Fruit fly (Drosophila melanogaster) whole organism, embryonic: ENCODE measurements around the gene CG10513.

Experiments
- ATbp ChIP-seq: fragments of 200-800 bp; sonication (Bioruptor generic); optimal IDR thresholded peaks from 2 replicates; lab custom pipeline; 2017; ENCODE audit warnings: missing biosample characterization, mild to moderate bottlenecking, missing genetic modification characterization, missing genetic modification reagents
- Adf1 ChIP-seq: fragments of 200-800 bp; sonication (Bioruptor generic); IDR thresholded peaks from 2 replicates; pipeline ENCODE4 v1.3.6; 2022; ENCODE audit warnings: missing biosample characterization, missing genetic modification characterization
- Asciz ChIP-seq: fragments of 200-800 bp; sonication (Bioruptor generic); optimal IDR thresholded peaks from 2 replicates; lab custom pipeline; 2017; ENCODE audit warnings: missing biosample characterization, mild to moderate bottlenecking, missing genetic modification characterization, missing genetic modification reagents
- Bdp1 ChIP-seq: fragments of 200-800 bp; sonication (Bioruptor generic); optimal IDR thresholded peaks from 3 replicates; lab custom pipeline; 2016; ENCODE audit warnings: missing biosample characterization, missing genetic modification characterization
- CG10543 ChIP-seq: fragments of 200-800 bp; sonication (Bioruptor generic); optimal IDR thresholded peaks from 3 replicates; lab custom pipeline; 2017; ENCODE audit warnings: missing biosample characterization, mild to moderate bottlenecking, missing genetic modification characterization, moderate library complexity
- CG11504 ChIP-seq: fragments of 200-800 bp; sonication (Bioruptor generic); optimal IDR thresholded peaks from 3 replicates; lab custom pipeline; 2019; ENCODE audit warnings: missing biosample characterization, mild to moderate bottlenecking, missing genetic modification characterization, moderate library complexity
- CG12391 ChIP-seq: fragments of 200-800 bp; sonication (Bioruptor generic); optimal IDR thresholded peaks from 3 replicates; lab custom pipeline; 2018; ENCODE audit warnings: missing biosample characterization, mild to moderate bottlenecking, missing genetic modification characterization, moderate library complexity
- CG12659 ChIP-seq: fragments of 200-800 bp; sonication (Bioruptor generic); optimal IDR thresholded peaks from 3 replicates; lab custom pipeline; 2017; ENCODE audit warnings: mild to moderate bottlenecking, missing biosample characterization, missing genetic modification reagents, missing genetic modification characterization
- CG1529 ChIP-seq: fragments of 200-800 bp; sonication (Bioruptor generic); optimal IDR thresholded peaks from 3 replicates; lab custom pipeline; 2018; ENCODE audit warnings: missing biosample characterization, missing genetic modification characterization
- CG15479 ChIP-seq: fragments of 200-800 bp; sonication (Bioruptor generic); optimal IDR thresholded peaks from 3 replicates; lab custom pipeline; 2019; ENCODE audit warnings: missing biosample characterization, mild to moderate bottlenecking, missing genetic modification characterization, moderate library complexity
- CG18262 ChIP-seq: fragments of 200-800 bp; optimal IDR thresholded peaks from 3 replicates; lab custom pipeline; 2019; ENCODE audit warnings: missing biosample characterization, mild to moderate bottlenecking, missing genetic modification characterization, moderate library complexity
- CG3065 ChIP-seq: fragments of 200-800 bp; sonication (Bioruptor generic); optimal IDR thresholded peaks from 2 replicates; lab custom pipeline; 2016; ENCODE audit warnings: missing biosample characterization, missing genetic modification characterization
- CG33213 ChIP-seq: fragments of 200-800 bp; sonication (Bioruptor generic); optimal IDR thresholded peaks from 3 replicates; lab custom pipeline; 2016; ENCODE audit warnings: missing biosample characterization, missing genetic modification characterization
- CG3995 ChIP-seq: fragments of 200-800 bp; sonication (Bioruptor generic); optimal IDR thresholded peaks from 3 replicates; lab custom pipeline; 2016; ENCODE audit warnings: missing biosample characterization, missing genetic modification characterization
- CG5953 ChIP-seq: fragments of 200-800 bp; sonication (Bioruptor generic); IDR thresholded peaks from 2 replicates; pipeline ENCODE4 v1.3.6; 2022; ENCODE audit warnings: missing biosample characterization, missing genetic modification characterization
- CG6683 ChIP-seq: fragments of 200-800 bp; sonication (Bioruptor generic); optimal IDR thresholded peaks from 2 replicates; lab custom pipeline; 2017; ENCODE audit warnings: missing biosample characterization, mild to moderate bottlenecking, missing genetic modification characterization, missing genetic modification reagents
- CG8281 ChIP-seq: fragments of 200-800 bp; sonication (Bioruptor generic); optimal IDR thresholded peaks from 2 replicates; lab custom pipeline; 2018; ENCODE audit warnings: missing biosample characterization, mild to moderate bottlenecking, missing genetic modification characterization, moderate library complexity
- CG8924 ChIP-seq: fragments of 200-800 bp; optimal IDR thresholded peaks from 3 replicates; lab custom pipeline; 2019; ENCODE audit warnings: missing biosample characterization, mild to moderate bottlenecking, missing genetic modification characterization, moderate library complexity
- CG9797 ChIP-seq: fragments of 200-800 bp; sonication (Bioruptor generic); optimal IDR thresholded peaks from 3 replicates; lab custom pipeline; 2018; ENCODE audit warnings: missing biosample characterization, mild to moderate bottlenecking, missing genetic modification characterization
- CkIIα-i1 ChIP-seq: fragments of 200-800 bp; sonication (Bioruptor generic); IDR thresholded peaks from 2 replicates; pipeline ENCODE4 v1.3.6; 2022; ENCODE audit warnings: missing biosample characterization, missing genetic modification characterization
- CoRest ChIP-seq: fragments of 200-800 bp; sonication (Bioruptor generic); optimal IDR thresholded peaks from 3 replicates; lab custom pipeline; 2018; ENCODE audit warnings: missing biosample characterization, mild to moderate bottlenecking, missing genetic modification characterization, moderate library complexity
- Dp ChIP-seq: fragments of 200-800 bp; sonication (Bioruptor generic); optimal IDR thresholded peaks from 2 replicates; lab custom pipeline; 2018; ENCODE audit warnings: missing biosample characterization, mild to moderate bottlenecking, missing genetic modification characterization, moderate library complexity
- Dref ChIP-seq: fragments of 200-800 bp; sonication (Bioruptor generic); IDR thresholded peaks from 2 replicates; pipeline ENCODE4 v1.3.6; 2022; ENCODE audit warnings: missing biosample characterization, missing genetic modification characterization
- E2f1 ChIP-seq: fragments of 200-800 bp; sonication (Bioruptor generic); IDR thresholded peaks from 2 replicates; pipeline ENCODE4 v1.3.6; 2022; ENCODE audit warnings: missing biosample characterization, missing genetic modification characterization
- NFAT ChIP-seq: fragments of 200-800 bp; sonication (Bioruptor generic); IDR thresholded peaks from 2 replicates; pipeline ENCODE4 v1.3.6; 2022; ENCODE audit warnings: missing biosample characterization, missing genetic modification characterization
- Oli ChIP-seq: fragments of 200-800 bp; sonication (Bioruptor generic); optimal IDR thresholded peaks from 2 replicates; lab custom pipeline; 2018; ENCODE audit warnings: missing biosample characterization, mild to moderate bottlenecking, missing genetic modification characterization, moderate library complexity
- Pdp1 ChIP-seq, 2 experiments: fragments of 200-800 bp; sonication (Bioruptor generic); optimal IDR thresholded peaks; 3 replicates each; lab custom pipeline; 2016; ENCODE audit warnings: missing biosample characterization in 2 of 2, missing genetic modification characterization in 2 of 2, mild to moderate bottlenecking in 1 of 2, moderate library complexity in 1 of 2
- Scr ChIP-seq: fragments of 200-800 bp; sonication (Bioruptor generic); IDR thresholded peaks from 2 replicates; pipeline ENCODE4 v1.3.6; 2022; ENCODE audit warnings: missing biosample characterization, missing genetic modification characterization; ENCODE audit not compliant: partially characterized antibody
- bab2 ChIP-seq: fragments of 200-800 bp; sonication (Bioruptor generic); optimal IDR thresholded peaks from 2 replicates; lab custom pipeline; 2016; ENCODE audit warnings: missing biosample characterization, missing genetic modification characterization
- chinmo ChIP-seq: fragments of 200-800 bp; sonication (Bioruptor generic); IDR thresholded peaks from 4 replicates; pipeline ENCODE4 v1.3.6; 2022; ENCODE audit warnings: missing biosample characterization, missing genetic modification characterization; ENCODE audit not compliant: partially characterized antibody
- en ChIP-seq: fragments of 200-800 bp; sonication (Bioruptor generic); optimal IDR thresholded peaks from 2 replicates; lab custom pipeline; 2016; ENCODE audit warnings: missing biosample characterization, missing genetic modification characterization
- exex ChIP-seq: fragments of 200-800 bp; sonication (Bioruptor generic); optimal IDR thresholded peaks from 4 replicates; lab custom pipeline; 2018; ENCODE audit warnings: missing biosample characterization, mild to moderate bottlenecking, missing genetic modification characterization, moderate library complexity
- gfzf ChIP-seq: fragments of 200-800 bp; sonication (Bioruptor generic); optimal IDR thresholded peaks from 2 replicates; lab custom pipeline; 2016; ENCODE audit warnings: missing biosample characterization, mild to moderate bottlenecking, missing genetic modification characterization, moderate library complexity
- grn ChIP-seq: fragments of 200-800 bp; sonication (Bioruptor generic); optimal IDR thresholded peaks from 3 replicates; lab custom pipeline; 2017; ENCODE audit warnings: missing biosample characterization, missing genetic modification characterization
- gro ChIP-seq: fragments of 200-800 bp; sonication (Bioruptor generic); optimal IDR thresholded peaks from 2 replicates; lab custom pipeline; 2016; ENCODE audit warnings: missing biosample characterization, missing genetic modification characterization
- hb ChIP-seq: fragments of 200-800 bp; sonication (Bioruptor generic); IDR thresholded peaks from 3 replicates; pipeline ENCODE4 v1.3.6; 2022; ENCODE audit warnings: missing biosample characterization, missing genetic modification characterization; ENCODE audit not compliant: partially characterized antibody
- hkb ChIP-seq, 2 experiments: fragments of 200-800 bp in 1 of 2; fragments of >200 bp in 1 of 2; sonication (Bioruptor generic) in 1 of 2; IDR thresholded peaks in 1 of 2; optimal IDR thresholded peaks in 1 of 2; 2 replicates each; pipeline versions ENCODE4 v1.3.6 to Lab custom; 2017 to 2022; ENCODE audit warnings: missing biosample characterization in 1 of 2, missing genetic modification characterization in 1 of 2
- ken ChIP-seq: fragments of 200-800 bp; sonication (Bioruptor generic); IDR thresholded peaks from 3 replicates; pipeline ENCODE4 v1.3.6; 2022; ENCODE audit warnings: missing biosample characterization, missing genetic modification characterization
- knrl ChIP-seq: fragments of 200-800 bp; sonication (Bioruptor generic); IDR thresholded peaks from 3 replicates; pipeline ENCODE4 v1.3.6; 2022; ENCODE audit warnings: missing biosample characterization, missing genetic modification characterization; ENCODE audit not compliant: partially characterized antibody
- mam ChIP-seq: fragments of 200-800 bp; sonication (Bioruptor generic); optimal IDR thresholded peaks from 3 replicates; lab custom pipeline; 2016; ENCODE audit warnings: missing biosample characterization, missing genetic modification characterization
- mirr ChIP-seq: fragments of 200-800 bp; sonication (Bioruptor generic); optimal IDR thresholded peaks from 3 replicates; lab custom pipeline; 2018; ENCODE audit warnings: missing biosample characterization, mild to moderate bottlenecking, missing genetic modification characterization
- phol ChIP-seq: fragments of 200-800 bp; sonication (Bioruptor generic); optimal IDR thresholded peaks from 3 replicates; lab custom pipeline; 2018; ENCODE audit warnings: missing biosample characterization, mild to moderate bottlenecking, missing genetic modification characterization, moderate library complexity
- ro ChIP-seq: fragments of 200-800 bp; sonication (Bioruptor generic); IDR thresholded peaks from 2 replicates; pipeline ENCODE4 v1.3.6; 2022; ENCODE audit warnings: missing biosample characterization, missing genetic modification characterization
- sim ChIP-seq: fragments of 200-800 bp; sonication (Bioruptor generic); IDR thresholded peaks from 2 replicates; pipeline ENCODE4 v1.3.6; 2022; ENCODE audit warnings: missing biosample characterization, missing genetic modification characterization
- sr ChIP-seq: fragments of 200-800 bp; sonication (Bioruptor generic); IDR thresholded peaks from 3 replicates; pipeline ENCODE4 v1.3.6; 2022; ENCODE audit warnings: missing biosample characterization, missing genetic modification characterization
- wor ChIP-seq: fragments of 200-800 bp; sonication (Bioruptor generic); IDR thresholded peaks from 2 replicates; pipeline ENCODE4 v1.3.6; 2022; ENCODE audit warnings: missing biosample characterization, missing genetic modification characterization

The CG10513 gene

dm6 chr3R:25258628-25259240 lies 18.3 kb downstream of the CG10513 start, which contains the start of gene CG11857 (continued):
- TF ChIP-seq gfzf (GFP tag; lab: Kevin White, UChicago) (peak; percentile 44), CG11504 (tag; lab: Kevin White, UChicago) (peak; percentile 95), CG10543 (GFP tag; lab: Kevin White, UChicago) (peak; percentile 95), bab2 (GFP tag; lab: Kevin White, UChicago) (peak; percentile 98), Bdp1 (peak; percentile 93), Scr (peak; percentile 100), CG6683 (GFP tag; lab: Kevin White, UChicago) (peak; percentile 87), CG9797 (GFP tag; lab: Kevin White, UChicago) (peak; percentile 66), Oli (tag; lab: Kevin White, UChicago) (peak; percentile 96), CkIIα-i1 (GFP tag; lab: Robert Waterston, UW) (peak; percentile 90), CG3065 (GFP tag; lab: Kevin White, UChicago) (peak; percentile 96), CG33213 (GFP tag; lab: Kevin White, UChicago) (peak; percentile 97), gro (GFP tag; lab: Kevin White, UChicago) (peak; percentile 98), CG8281 (peak; percentile 90), CG1529 (GFP tag; lab: Kevin White, UChicago) (peak; percentile 94), hkb (optimal IDR thresholded peaks at IDR 0.05; lab: Kevin White, UChicago) (no peak), hkb (GFP tag; IDR thresholded peaks at IDR 0.05; lab: Robert Waterston, UW) (peak; percentile 98), ken (GFP tag; lab: Robert Waterston, UW) (peak; percentile 99), hb (GFP tag; lab: Robert Waterston, UW) (peak; percentile 100), Pdp1 (GFP tag; optimal IDR thresholded peaks at IDR 0.05; lab: Kevin White, UChicago) (peak; percentile 98), E2f1 (GFP tag; lab: Robert Waterston, UW) (peak; percentile 99)

- TF ChIP-seq knrl (GFP tag; lab: Robert Waterston, UW), result peak; percentile 98
- TF ChIP-seq Dref (GFP tag; lab: Robert Waterston, UW), result peak; percentile 98
- TF ChIP-seq NFAT (GFP tag; lab: Robert Waterston, UW), result 0 out of 2 replicates have a peak, but pooled peaks have one; percentile 31
- TF ChIP-seq sr (GFP tag; lab: Robert Waterston, UW), result no peak
- TF ChIP-seq Asciz (GFP tag; lab: Kevin White, UChicago), result no peak
- peak; percentile 98 for TF ChIP-seq chinmo
- TF ChIP-seq mirr (GFP tag; lab: Kevin White, UChicago), result no peak
- TF ChIP-seq CG5953 (GFP tag; lab: Robert Waterston, UW), result no peak
- TF ChIP-seq phol (tag; lab: Kevin White, UChicago), result peak; percentile 73
- no peak for TF ChIP-seq ATbp (GFP tag; lab: Kevin White, UChicago)
- no peak for TF ChIP-seq sim
- no peak for TF ChIP-seq grn (GFP tag; lab: Kevin White, UChicago)
- peak; percentile 55 for TF ChIP-seq CG12391 (tag; lab: Kevin White, UChicago)
- TF ChIP-seq Dp (GFP tag; lab: Kevin White, UChicago), result peak; percentile 51
- peak; percentile 46 for TF ChIP-seq CG12659 (GFP tag; lab: Kevin White, UChicago)
- no peak for TF ChIP-seq mam
- TF ChIP-seq en, result no peak
- TF ChIP-seq CG18262 (tag; lab: Kevin White, UChicago), result peak; percentile 25
- no peak for TF ChIP-seq ro (GFP tag; lab: Robert Waterston, UW)
- peak; percentile 70 for TF ChIP-seq CG15479 (GFP tag; lab: Kevin White, UChicago)
- peak; percentile 22 for TF ChIP-seq CoRest (tag; lab: Kevin White, UChicago)
- no peak for TF ChIP-seq wor
- TF ChIP-seq Adf1, result peak; percentile 5; the same call in 1 of the 2 replicates
- peak; percentile 32 for TF ChIP-seq CG8924 (tag; lab: Kevin White, UChicago)
- TF ChIP-seq CG3995 (GFP tag; lab: Kevin White, UChicago), result peak; percentile 53
- no peak for TF ChIP-seq exex (tag; lab: Kevin White, UChicago)
Measured at dm6 chr3R:25249145-25250141, 27.6 kb downstream of the CG10513 start, which contains the start of gene Nup358. Gene Nup358 (plus strand): TSS chr3R:25249348.
